Worm (Caenorhabditis elegans) whole organism, early embryonic: ENCODE measurements around the gene anat-1.

Experiments used
- B0310.2 ChIP-seq: sonication (generic microtip); optimal IDR thresholded peaks from 2 replicates; lab custom pipeline; 2016; ENCODE audit warnings: mild to moderate bottlenecking, missing genetic modification characterization, missing compliant biosample characterization
- F13C5.2 ChIP-seq: sonication (generic microtip); optimal IDR thresholded peaks from 2 replicates; lab custom pipeline; 2017; ENCODE audit warnings: mild to moderate bottlenecking, missing genetic modification characterization, inconsistent platforms, missing compliant biosample characterization
- aly-1 ChIP-seq: sonication (generic microtip); optimal IDR thresholded peaks from 2 replicates; lab custom pipeline; 2016; ENCODE audit warnings: missing genetic modification characterization, missing compliant biosample characterization
- ama-1 ChIP-seq: fragments of 150-350 bp; optimal IDR thresholded peaks from 2 replicates; lab custom pipeline; 2014
- ceh-13 ChIP-seq: fragments of 200-800 bp; sonication (Bioruptor generic); optimal IDR thresholded peaks from 2 replicates; lab custom pipeline; 2018; ENCODE audit warnings: mild to moderate bottlenecking, missing genetic modification characterization, missing compliant biosample characterization
- ceh-36 ChIP-seq: sonication (generic microtip); optimal IDR thresholded peaks from 2 replicates; lab custom pipeline; 2016; ENCODE audit warnings: missing genetic modification characterization, inconsistent platforms, missing compliant biosample characterization
- ets-7 ChIP-seq: sonication (generic microtip); optimal IDR thresholded peaks from 2 replicates; lab custom pipeline; 2016; ENCODE audit warnings: missing genotype, missing genetic modification characterization, missing compliant biosample characterization
- flt-1 ChIP-seq: fragments of 200-800 bp; sonication (Bioruptor generic); IDR thresholded peaks from 2 replicates; pipeline ENCODE4 v1.3.6; 2022; ENCODE audit warnings: missing genetic modification characterization, missing compliant biosample characterization
- hmbx-1 ChIP-seq: sonication (generic microtip); optimal IDR thresholded peaks from 2 replicates; lab custom pipeline; 2016; ENCODE audit warnings: mild to moderate bottlenecking, missing genetic modification characterization, missing compliant biosample characterization
- hmg-4 ChIP-seq: fragments of 200-800 bp; sonication (Bioruptor generic); optimal IDR thresholded peaks from 2 replicates; lab custom pipeline; 2018; ENCODE audit warnings: mild to moderate bottlenecking, missing genetic modification characterization, missing compliant biosample characterization
- hnd-1 ChIP-seq: sonication (generic microtip); optimal IDR thresholded peaks from 2 replicates; lab custom pipeline; 2016; ENCODE audit warnings: missing genetic modification characterization, missing compliant biosample characterization
- pes-1 ChIP-seq: fragments of 200-800 bp; sonication (Bioruptor generic); IDR thresholded peaks from 2 replicates; pipeline ENCODE4 v1.3.6; 2022; ENCODE audit warnings: missing genetic modification reagents, missing genetic modification characterization, missing compliant biosample characterization
- scrt-1 ChIP-seq: fragments of 200-800 bp; sonication (Bioruptor generic); IDR thresholded peaks from 2 replicates; pipeline ENCODE4 v1.3.6; 2022; ENCODE audit warnings: missing genetic modification characterization, missing compliant biosample characterization
- sea-1 ChIP-seq: fragments of 200-800 bp; sonication (Bioruptor generic); conservative IDR thresholded peaks from 2 replicates; pipeline ENCODE4 v1.3.6; 2022; ENCODE audit warnings: missing genetic modification characterization, missing compliant biosample characterization
- tbx-11 ChIP-seq: fragments of 200-800 bp; sonication (Bioruptor generic); IDR thresholded peaks from 2 replicates; pipeline ENCODE4 v1.3.6; 2022; ENCODE audit warnings: missing genetic modification characterization, missing compliant biosample characterization
- tbx-37 ChIP-seq: fragments of 200-800 bp; sonication (Bioruptor generic); conservative IDR thresholded peaks from 2 replicates; pipeline ENCODE4 v1.3.6; 2022; ENCODE audit warnings: missing genetic modification reagents, missing genetic modification characterization, missing compliant biosample characterization
- tra-4 ChIP-seq: sonication (generic microtip); optimal IDR thresholded peaks from 2 replicates; lab custom pipeline; 2017; ENCODE audit warnings: missing genetic modification characterization, missing compliant biosample characterization

Gene anat-1

ce11 chrIV:6806475-6807063, 35.9 kb downstream of the anat-1 start, which contains the start of gene C17H12.10:
Gene C17H12.10, plus strand, starts transcription at chrIV:6806799.
- TF ChIP-seq aly-1 (tag; lab: Kevin White, UChicago) (no peak), sea-1 (GFP tag; lab: Robert Waterston, UW) (no peak), ets-7 (tag; lab: Kevin White, UChicago) (no peak), tra-4 (no peak), hnd-1 (tag; lab: Kevin White, UChicago) (no peak), ama-1 (lab: Kevin White, UChicago) (no peak)

ce11 chrIV:6809756-6810155, 39.1 kb downstream of the anat-1 start:
- TF ChIP-seq ceh-13 (GFP tag; lab: Kevin White, UChicago) (no peak), F13C5.2 (tag; lab: Kevin White, UChicago) (peak; percentile 37)

ce11 chrIV:6811808-6812207, 41.2 kb downstream of the anat-1 start, which contains the start of gene ceh-48:
Gene ceh-48, plus strand, starts transcription at chrIV:6812108.
- TF ChIP-seq tbx-11 (GFP tag; lab: Robert Waterston, UW) (no peak), aly-1 (tag; lab: Kevin White, UChicago) (no peak), F13C5.2 (tag; lab: Kevin White, UChicago) (no peak), hnd-1 (tag; lab: Kevin White, UChicago) (no peak), pes-1 (GFP tag; lab: Robert Waterston, UW) (no peak), ets-7 (tag; lab: Kevin White, UChicago) (no peak), scrt-1 (GFP tag; lab: Robert Waterston, UW) (no peak), tra-4 (no peak), sea-1 (GFP tag; lab: Robert Waterston, UW) (no peak), hmg-4 (GFP tag; lab: Kevin White, UChicago) (no peak), ceh-36 (no peak), flt-1 (GFP tag; lab: Robert Waterston, UW) (no peak), ceh-13 (GFP tag; lab: Kevin White, UChicago) (no peak), B0310.2 (tag; lab: Kevin White, UChicago) (no peak), hmbx-1 (tag; lab: Kevin White, UChicago) (no peak), tbx-37 (GFP tag; lab: Robert Waterston, UW) (no peak)

- TF ChIP-seq hmg-4 (GFP tag; lab: Kevin White, UChicago) (no peak), ama-1 (lab: Kevin White, UChicago) (no peak), hnd-1 (tag; lab: Kevin White, UChicago) (no peak), B0310.2 (tag; lab: Kevin White, UChicago) (no peak), F13C5.2 (tag; lab: Kevin White, UChicago) (no peak), flt-1 (GFP tag; lab: Robert Waterston, UW) (no peak), sea-1 (GFP tag; lab: Robert Waterston, UW) (no peak), tra-4 (no peak), pes-1 (GFP tag; lab: Robert Waterston, UW) (no peak), tbx-11 (GFP tag; lab: Robert Waterston, UW) (no peak), aly-1 (tag; lab: Kevin White, UChicago) (no peak), ceh-13 (GFP tag; lab: Kevin White, UChicago) (no peak), ets-7 (tag; lab: Kevin White, UChicago) (no peak), ceh-36 (no peak)
Measured at ce11 chrIV:6817554-6817953, 46.9 kb downstream of the anat-1 start, which contains the start of gene C17H12.5. Gene C17H12.5, minus strand, starts transcription at chrIV:6817654.

ce11 chrIV:6818369-6818768, 47.7 kb downstream of the anat-1 start, which contains the start of gene C17H12.8:
Gene C17H12.8, plus strand, starts transcription at chrIV:6818703.
- TF ChIP-seq sea-1 (GFP tag; lab: Robert Waterston, UW) (no peak), ama-1 (lab: Kevin White, UChicago) (no peak), F13C5.2 (tag; lab: Kevin White, UChicago) (no peak), aly-1 (tag; lab: Kevin White, UChicago) (no peak), B0310.2 (tag; lab: Kevin White, UChicago) (no peak)

- TF ChIP-seq tbx-37 (GFP tag; lab: Robert Waterston, UW) (no peak), pes-1 (GFP tag; lab: Robert Waterston, UW) (no peak), ets-7 (tag; lab: Kevin White, UChicago) (no peak), scrt-1 (GFP tag; lab: Robert Waterston, UW) (no peak), B0310.2 (tag; lab: Kevin White, UChicago) (no peak), hmg-4 (GFP tag; lab: Kevin White, UChicago) (no peak), hmbx-1 (tag; lab: Kevin White, UChicago) (no peak), tbx-11 (GFP tag; lab: Robert Waterston, UW) (no peak), tra-4 (no peak), F13C5.2 (tag; lab: Kevin White, UChicago) (no peak), ama-1 (lab: Kevin White, UChicago) (no peak), ceh-36 (no peak), aly-1 (tag; lab: Kevin White, UChicago) (no peak), hnd-1 (tag; lab: Kevin White, UChicago) (no peak), sea-1 (GFP tag; lab: Robert Waterston, UW) (no peak), ceh-13 (GFP tag; lab: Kevin White, UChicago) (no peak), flt-1 (GFP tag; lab: Robert Waterston, UW) (no peak)
Measured at ce11 chrIV:6821709-6822108, 51.1 kb downstream of the anat-1 start.

- TF ChIP-seq hmbx-1 (tag; lab: Kevin White, UChicago) (no peak), tra-4 (no peak), ama-1 (lab: Kevin White, UChicago) (no peak), hnd-1 (tag; lab: Kevin White, UChicago) (no peak), tbx-11 (GFP tag; lab: Robert Waterston, UW) (no peak), ets-7 (tag; lab: Kevin White, UChicago) (no peak), F13C5.2 (tag; lab: Kevin White, UChicago) (no peak), aly-1 (tag; lab: Kevin White, UChicago) (no peak), ceh-13 (GFP tag; lab: Kevin White, UChicago) (no peak), sea-1 (GFP tag; lab: Robert Waterston, UW) (no peak)
Measured at ce11 chrIV:6822406-6822805, 51.8 kb downstream of the anat-1 start, which contains the start of gene C17H12.6. Gene C17H12.6, minus strand, starts transcription at chrIV:6822506.
